Worm (Caenorhabditis elegans) whole organism, L1 larva: Measurements from ENCODE around the gene algn-11.

Experiments
- C16A3.4 ChIP-seq: fragments of 150-350 bp; optimal IDR thresholded peaks from 2 replicates; lab custom pipeline; 2014; ENCODE audit warnings: missing biosample characterization, missing genetic modification characterization
- C34B4.2 ChIP-seq: sonication (generic microtip); optimal IDR thresholded peaks from 2 replicates; lab custom pipeline; 2017; ENCODE audit warnings: mild to moderate bottlenecking, missing genetic modification characterization, missing compliant biosample characterization
- Y116A8C.19 ChIP-seq: sonication (generic microtip); optimal IDR thresholded peaks from 2 replicates; lab custom pipeline; 2016; ENCODE audit warnings: missing compliant biosample characterization, missing genetic modification characterization, borderline replicate concordance
- aly-2 ChIP-seq: fragments of 150-350 bp; optimal IDR thresholded peaks from 2 replicates; lab custom pipeline; 2014; ENCODE audit warnings: missing biosample characterization, missing genetic modification characterization
- blmp-1 ChIP-seq: fragments of 150-350 bp; optimal IDR thresholded peaks from 2 replicates; lab custom pipeline; 2014; ENCODE audit warnings: missing biosample characterization, missing genetic modification characterization
- ceh-63 ChIP-seq: fragments of 200-800 bp; sonication (Bioruptor generic); optimal IDR thresholded peaks from 2 replicates; lab custom pipeline; 2018; ENCODE audit warnings: mild to moderate bottlenecking, missing genetic modification characterization, missing compliant biosample characterization
- ceh-8 ChIP-seq: fragments of 200-800 bp; sonication (Bioruptor generic); optimal IDR thresholded peaks from 2 replicates; lab custom pipeline; 2018; ENCODE audit warnings: mild to moderate bottlenecking, missing genetic modification characterization, moderate library complexity, missing compliant biosample characterization
- ceh-82 ChIP-seq, 3 experiments: fragments of 150-350 bp in 1 of 3; sonication (generic microtip) in 2 of 3; optimal IDR thresholded peaks; 2 replicates each; lab custom pipeline; 2014 to 2017; ENCODE audit warnings: missing biosample characterization in 3 of 3, missing genetic modification characterization in 3 of 3
- ceh-88 ChIP-seq: fragments of 200-800 bp; sonication (Bioruptor generic); IDR thresholded peaks from 2 replicates; pipeline ENCODE4 v1.3.6; 2022; ENCODE audit warnings: missing genetic modification characterization, missing compliant biosample characterization
- ceh-90 ChIP-seq: sonication (generic microtip); optimal IDR thresholded peaks from 2 replicates; lab custom pipeline; 2016; ENCODE audit warnings: missing genetic modification characterization, missing compliant biosample characterization
- dsc-1 ChIP-seq: sonication (generic microtip); optimal IDR thresholded peaks from 2 replicates; lab custom pipeline; 2016; ENCODE audit warnings: mild to moderate bottlenecking, missing genetic modification characterization, missing compliant biosample characterization
- efl-3 ChIP-seq: fragments of 200-800 bp; sonication (Bioruptor generic); optimal IDR thresholded peaks from 2 replicates; lab custom pipeline; 2018; ENCODE audit warnings: mild to moderate bottlenecking, missing genetic modification characterization, missing compliant biosample characterization
- egl-27 ChIP-seq, 2 experiments: fragments of 150-350 bp in 1 of 2; sonication (generic microtip); optimal IDR thresholded peaks; 3 replicates each; lab custom pipeline; 2017 to 2018; ENCODE audit warnings: missing biosample characterization in 2 of 2, missing genetic modification characterization in 2 of 2, missing genetic modification reagents in 2 of 2
- elt-2 ChIP-seq: sonication (generic microtip); optimal IDR thresholded peaks from 2 replicates; lab custom pipeline; 2016; ENCODE audit warnings: missing genetic modification characterization, mild to moderate bottlenecking, inconsistent platforms, missing compliant biosample characterization, missing genetic modification reagents
- elt-3 ChIP-seq, 6 experiments: fragments of 150-350 bp in 1 of 6; sonication (generic microtip); optimal IDR thresholded peaks; 2 replicates each; lab custom pipeline; 2017 to 2018; ENCODE audit warnings: missing biosample characterization in 6 of 6, missing genetic modification characterization in 6 of 6, inconsistent platforms in 1 of 6
- ets-5 ChIP-seq: fragments of 200-800 bp; sonication (Bioruptor generic); IDR thresholded peaks from 2 replicates; pipeline ENCODE4 v1.3.6; 2022; ENCODE audit warnings: missing genetic modification characterization, missing compliant biosample characterization
- fkh-10 ChIP-seq: sonication (generic microtip); optimal IDR thresholded peaks from 2 replicates; lab custom pipeline; 2017; ENCODE audit warnings: missing biosample characterization, missing genetic modification reagents, missing genetic modification characterization
- fkh-4 ChIP-seq: sonication (generic microtip); optimal IDR thresholded peaks from 2 replicates; lab custom pipeline; 2016; ENCODE audit warnings: missing compliant biosample characterization, missing genetic modification characterization, borderline replicate concordance
- fkh-8 ChIP-seq: sonication (generic microtip); optimal IDR thresholded peaks from 2 replicates; lab custom pipeline; 2016; ENCODE audit warnings: mild to moderate bottlenecking, missing genetic modification characterization, missing compliant biosample characterization
- grh-1 ChIP-seq: fragments of 200-800 bp; sonication (Bioruptor generic); IDR thresholded peaks from 2 replicates; pipeline ENCODE4 v1.3.6; 2022; ENCODE audit warnings: missing genetic modification reagents, missing genetic modification characterization, missing compliant biosample characterization
- hlh-17 ChIP-seq: fragments of 200-800 bp; sonication (Bioruptor generic); optimal IDR thresholded peaks from 2 replicates; lab custom pipeline; 2018; ENCODE audit warnings: missing genetic modification characterization, mild to moderate bottlenecking, missing compliant biosample characterization, moderate library complexity, borderline replicate concordance
- hpl-2 ChIP-seq: fragments of 150-350 bp; optimal IDR thresholded peaks from 2 replicates; lab custom pipeline; 2014; ENCODE audit warnings: missing biosample characterization, missing genetic modification reagents, missing genetic modification characterization
- jun-1 ChIP-seq: fragments of 150-350 bp; optimal IDR thresholded peaks from 2 replicates; lab custom pipeline; 2014; ENCODE audit warnings: missing biosample characterization, missing genetic modification reagents, missing genetic modification characterization
- lin-14 ChIP-seq: fragments of 200-800 bp; sonication (Bioruptor generic); optimal IDR thresholded peaks from 2 replicates; lab custom pipeline; 2018; ENCODE audit warnings: mild to moderate bottlenecking, missing genetic modification characterization, moderate library complexity, missing compliant biosample characterization
- lin-15B ChIP-seq: fragments of 150-350 bp; sonication (generic microtip); optimal IDR thresholded peaks from 3 replicates; lab custom pipeline; 2014; ENCODE audit warnings: missing biosample characterization, missing genetic modification characterization
- lin-35 ChIP-seq, 2 experiments: fragments of 150-350 bp; optimal IDR thresholded peaks; 2 replicates each; lab custom pipeline; 2014; ENCODE audit warnings: missing biosample characterization in 2 of 2, missing genetic modification characterization in 2 of 2, missing genetic modification reagents in 2 of 2
- lin-39 ChIP-seq: fragments of 150-350 bp; optimal IDR thresholded peaks from 2 replicates; lab custom pipeline; 2014; ENCODE audit warnings: missing biosample characterization, missing genetic modification reagents, missing genetic modification characterization
- lir-3 ChIP-seq: sonication (generic microtip); optimal IDR thresholded peaks from 2 replicates; lab custom pipeline; 2016; ENCODE audit warnings: mild to moderate bottlenecking, missing genetic modification characterization, moderate library complexity, missing compliant biosample characterization; ENCODE audit not compliant: poor library complexity
- lsy-2 ChIP-seq, 2 experiments: fragments of 150-350 bp; optimal IDR thresholded peaks; 2 replicates each; lab custom pipeline; 2014; ENCODE audit warnings: missing biosample characterization in 2 of 2, missing genetic modification characterization in 2 of 2
- mdl-1 ChIP-seq, 2 experiments: fragments of 150-350 bp; optimal IDR thresholded peaks; 2 replicates each; lab custom pipeline; 2014 to 2017; ENCODE audit warnings: missing biosample characterization in 2 of 2, missing genetic modification characterization in 2 of 2, inconsistent platforms in 1 of 2
- mef-2 ChIP-seq: fragments of 150-350 bp; optimal IDR thresholded peaks from 2 replicates; lab custom pipeline; 2014; ENCODE audit warnings: missing biosample characterization, missing genetic modification characterization
- mep-1 ChIP-seq: fragments of 150-350 bp; optimal IDR thresholded peaks from 2 replicates; lab custom pipeline; 2014; ENCODE audit warnings: missing biosample characterization, missing genetic modification characterization
- nhr-19 ChIP-seq: fragments of 200-800 bp; sonication (Bioruptor generic); conservative IDR thresholded peaks from 2 replicates; pipeline ENCODE4 v1.3.6; 2022; ENCODE audit warnings: missing genetic modification characterization, missing compliant biosample characterization
- nhr-20 ChIP-seq: sonication (generic microtip); optimal IDR thresholded peaks from 2 replicates; lab custom pipeline; 2016; ENCODE audit warnings: mild to moderate bottlenecking, missing genetic modification characterization, missing compliant biosample characterization
- nhr-28 ChIP-seq: fragments of 150-350 bp; optimal IDR thresholded peaks from 2 replicates; lab custom pipeline; 2014; ENCODE audit warnings: missing biosample characterization, missing genetic modification characterization
- nhr-71 ChIP-seq: sonication (generic microtip); optimal IDR thresholded peaks from 2 replicates; lab custom pipeline; 2016; ENCODE audit warnings: mild to moderate bottlenecking, missing genetic modification characterization, moderate library complexity, missing compliant biosample characterization
- nhr-76 ChIP-seq: sonication (generic microtip); optimal IDR thresholded peaks from 2 replicates; lab custom pipeline; 2017; ENCODE audit warnings: missing biosample characterization, missing genetic modification characterization
- nhr-84 ChIP-seq: sonication (generic microtip); optimal IDR thresholded peaks from 2 replicates; lab custom pipeline; 2017; ENCODE audit warnings: missing biosample characterization, missing genetic modification characterization
- nhr-85 ChIP-seq: sonication (generic microtip); peaks from one replicate; lab custom pipeline; 2016; ENCODE audit warnings: missing genetic modification characterization, inconsistent platforms, missing compliant biosample characterization
- pqm-1 ChIP-seq: sonication (generic microtip); optimal IDR thresholded peaks from 3 replicates; lab custom pipeline; 2017; ENCODE audit warnings: missing biosample characterization, missing genetic modification characterization
- rnt-1 ChIP-seq: sonication (generic microtip); optimal IDR thresholded peaks from 2 replicates; lab custom pipeline; 2016; ENCODE audit warnings: mild to moderate bottlenecking, missing genetic modification characterization, moderate library complexity, missing compliant biosample characterization
- skn-1 ChIP-seq: fragments of 150-350 bp; optimal IDR thresholded peaks from 2 replicates; lab custom pipeline; 2014; ENCODE audit warnings: missing biosample characterization, missing genetic modification characterization
- sptf-1 ChIP-seq: fragments of 150-350 bp; optimal IDR thresholded peaks from 2 replicates; lab custom pipeline; 2014; ENCODE audit warnings: missing biosample characterization, missing genetic modification characterization
- swsn-7 ChIP-seq: sonication (generic microtip); optimal IDR thresholded peaks from 2 replicates; lab custom pipeline; 2016; ENCODE audit warnings: missing genetic modification characterization, missing compliant biosample characterization
- tbx-2 ChIP-seq: sonication (generic microtip); optimal IDR thresholded peaks from 2 replicates; lab custom pipeline; 2016; ENCODE audit warnings: missing genetic modification characterization, missing compliant biosample characterization
- unc-130 ChIP-seq: fragments of 150-350 bp; optimal IDR thresholded peaks from 2 replicates; lab custom pipeline; 2017; ENCODE audit warnings: missing biosample characterization, missing genetic modification characterization, inconsistent platforms
- unc-30 ChIP-seq: sonication (generic microtip); optimal IDR thresholded peaks from 2 replicates; lab custom pipeline; 2017; ENCODE audit warnings: missing biosample characterization, missing genetic modification characterization
- unc-62 ChIP-seq: fragments of 150-350 bp; optimal IDR thresholded peaks from 2 replicates; lab custom pipeline; 2014; ENCODE audit warnings: missing biosample characterization, missing genetic modification reagents, missing genetic modification characterization
- zip-4 ChIP-seq: fragments of 200-800 bp; sonication (Bioruptor generic); optimal IDR thresholded peaks from 2 replicates; lab custom pipeline; 2018; ENCODE audit warnings: mild to moderate bottlenecking, missing genetic modification characterization, moderate library complexity, missing compliant biosample characterization

algn-11 gene

DNA sequence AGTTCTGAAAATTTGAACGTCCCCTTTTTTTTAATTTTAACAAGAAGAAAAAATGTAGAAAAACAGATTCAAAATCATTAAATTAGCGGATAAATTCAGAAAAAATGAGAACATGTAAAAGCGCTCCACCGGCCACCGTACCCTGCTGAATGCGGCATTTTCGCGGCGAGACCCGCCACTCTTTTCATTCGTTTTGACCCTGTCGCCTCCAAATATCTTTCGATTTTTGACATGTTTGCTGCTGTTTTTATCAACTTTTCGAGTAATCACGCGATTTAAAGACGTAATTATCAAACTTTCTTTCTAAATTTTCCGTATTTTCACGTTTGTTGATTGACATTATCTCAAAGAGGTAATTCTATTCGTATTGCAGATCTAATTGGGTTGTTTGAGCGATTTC lies 45.9 kb upstream of the algn-11 start, which contains the start of gene gsp-2 (continued):
- no peak for TF ChIP-seq pqm-1 (tag; lab: Kevin White, UChicago)
- no peak for TF ChIP-seq efl-3 (GFP tag; lab: Kevin White, UChicago)
- TF ChIP-seq blmp-1 (tag; lab: Kevin White, UChicago), result peak; percentile 78
- no peak for TF ChIP-seq Y116A8C.19 (tag; lab: Kevin White, UChicago)
- TF ChIP-seq grh-1 (GFP tag; lab: Robert Waterston, UW), result 0 out of 2 replicates have a peak, but pooled peaks have one; percentile 5
- peak in 3 of 6 experiments; percentile 29 to 89 (median 51) for TF ChIP-seq elt-3 (tag; optimal IDR thresholded peaks at IDR 0.05; lab: Kevin White, UChicago)
- no peak for TF ChIP-seq nhr-76 (tag; lab: Kevin White, UChicago)
- TF ChIP-seq unc-30, result no peak
- no peak for TF ChIP-seq nhr-28 (tag; lab: Kevin White, UChicago)
- peak; percentile 74 for TF ChIP-seq C16A3.4 (tag; lab: Kevin White, UChicago)
- TF ChIP-seq ceh-63, result no peak
- no peak for TF ChIP-seq lin-39 (tag; lab: Kevin White, UChicago)

DNA sequence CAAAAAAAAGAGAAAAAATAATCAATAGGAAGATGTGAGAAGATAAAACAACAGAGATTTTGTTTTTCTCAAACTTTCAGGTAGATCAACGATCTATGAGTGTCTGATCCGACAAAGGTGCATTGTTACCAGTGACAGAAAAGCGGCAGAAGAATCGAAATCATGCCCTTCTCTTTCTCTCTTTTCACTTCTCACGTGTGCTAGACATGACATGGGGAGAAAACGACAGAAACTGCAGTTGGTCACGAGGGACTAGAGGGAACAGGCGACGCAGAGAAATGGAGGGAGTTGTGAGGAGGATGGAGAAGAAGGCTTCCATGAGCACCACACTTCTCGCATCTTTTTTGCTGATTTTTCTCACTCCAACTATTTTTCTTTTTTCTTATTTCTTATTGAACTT lies 44.9 kb upstream of the algn-11 start, which contains the start of gene F56C9.10:
Gene F56C9.10, minus strand, starts transcription at position 97 of the 400 bp plus-strand sequence.
- TF ChIP-seq dsc-1 (tag; lab: Kevin White, UChicago) (peak; percentile 52), unc-30 (no peak), ceh-82 (tag; optimal IDR thresholded peaks at IDR 0.05; lab: Kevin White, UChicago) (peak; percentile 66 to 88 (median 70)), swsn-7 (tag; lab: Kevin White, UChicago) (peak; percentile 85), nhr-20 (peak; percentile 94), skn-1 (peak; percentile 86), hlh-17 (GFP tag; lab: Kevin White, UChicago) (no peak), blmp-1 (tag; lab: Kevin White, UChicago) (peak; percentile 100), elt-2 (no peak), unc-62 (GFP tag; lab: Kevin White, UChicago) (no peak), jun-1 (tag; lab: Kevin White, UChicago) (peak; percentile 49), fkh-4 (no peak), hpl-2 (GFP tag; lab: Kevin White, UChicago) (no peak), rnt-1 (peak; percentile 93), fkh-10 (GFP tag; lab: Kevin White, UChicago) (peak; percentile 35), fkh-8 (tag; lab: Kevin White, UChicago) (peak; percentile 90), grh-1 (GFP tag; lab: Robert Waterston, UW) (no peak), ceh-8 (GFP tag; lab: Kevin White, UChicago) (no peak), zip-4 (no peak), nhr-76 (tag; lab: Kevin White, UChicago) (no peak), lin-35 (GFP tag; optimal IDR thresholded peaks at IDR 0.05; lab: Kevin White, UChicago) (peak; percentile 81 to 88), ceh-88 (GFP tag; lab: Robert Waterston, UW) (0 out of 2 replicates have a peak, but pooled peaks have one; percentile 42), lir-3 (peak; percentile 59), egl-27 (tag; optimal IDR thresholded peaks at IDR 0.05; lab: Kevin White, UChicago) (peak; percentile 32 to 79), C16A3.4 (tag; lab: Kevin White, UChicago) (peak; percentile 91), tbx-2 (tag; lab: Kevin White, UChicago) (peak; percentile 85), mef-2 (tag; lab: Kevin White, UChicago) (peak; percentile 74), nhr-84 (tag; lab: Kevin White, UChicago) (no peak), ceh-90 (tag; lab: Kevin White, UChicago) (no peak), elt-3 (tag; optimal IDR thresholded peaks at IDR 0.05; lab: Kevin White, UChicago) (peak in 3 of 6 experiments; percentile 58 to 86 (median 80)), mdl-1 (tag; optimal IDR thresholded peaks at IDR 0.05; lab: Kevin White, UChicago) (peak; percentile 56 to 99), unc-130 (tag; lab: Kevin White, UChicago) (peak; percentile 78), nhr-19 (GFP tag; lab: Robert Waterston, UW) (peak; percentile 86), mep-1 (tag; lab: Kevin White, UChicago) (peak; percentile 87), lin-14 (GFP tag; lab: Kevin White, UChicago) (peak; percentile 97), lin-15B (tag; lab: Kevin White, UChicago) (peak; percentile 40), ets-5 (GFP tag; lab: Robert Waterston, UW) (no peak), efl-3 (GFP tag; lab: Kevin White, UChicago) (no peak), nhr-71 (tag; lab: Kevin White, UChicago) (peak; percentile 97), aly-2 (tag; lab: Kevin White, UChicago) (peak; percentile 34), sptf-1 (tag; lab: Kevin White, UChicago) (no peak), C34B4.2 (tag; lab: Kevin White, UChicago) (no peak), lsy-2 (tag; optimal IDR thresholded peaks at IDR 0.05; lab: Kevin White, UChicago) (peak; percentile 92 to 96), nhr-85 (tag; lab: Kevin White, UChicago) (peak; percentile 92), nhr-28 (tag; lab: Kevin White, UChicago) (no peak)
